Worm (Caenorhabditis elegans) whole organism, L1 larva: ENCODE data around the gene str-28.

Source experiments
- egl-27 ChIP-seq, 2 experiments: fragments of 150-350 bp in 1 of 2; sonication (generic microtip); optimal IDR thresholded peaks; 3 replicates each; lab custom pipeline; 2017 to 2018; ENCODE audit warnings: missing biosample characterization in 2 of 2, missing genetic modification characterization in 2 of 2, missing genetic modification reagents in 2 of 2
- ets-5 ChIP-seq: fragments of 200-800 bp; sonication (Bioruptor generic); IDR thresholded peaks from 2 replicates; pipeline ENCODE4 v1.3.6; 2022; ENCODE audit warnings: missing genetic modification characterization, missing compliant biosample characterization
- nhr-237 ChIP-seq: fragments of 150-350 bp; optimal IDR thresholded peaks from 2 replicates; lab custom pipeline; 2014; ENCODE audit warnings: missing biosample characterization, missing genetic modification characterization
- nhr-28 ChIP-seq: fragments of 150-350 bp; optimal IDR thresholded peaks from 2 replicates; lab custom pipeline; 2014; ENCODE audit warnings: missing biosample characterization, missing genetic modification characterization
- snpc-4 ChIP-seq: fragments of 150-350 bp; optimal IDR thresholded peaks from 2 replicates; lab custom pipeline; 2014; ENCODE audit warnings: missing biosample characterization, missing genetic modification characterization
- ztf-4 ChIP-seq: fragments of 150-350 bp; optimal IDR thresholded peaks from 2 replicates; lab custom pipeline; 2014; ENCODE audit warnings: missing biosample characterization, missing genetic modification characterization

ce11 chrV:7465509-7465908 lies 7.2 kb downstream of the str-28 start, which contains the start of gene F25E5.1:
- TF ChIP-seq egl-27 (tag; optimal IDR thresholded peaks at IDR 0.05; lab: Kevin White, UChicago) (no peak), ztf-4 (tag; lab: Kevin White, UChicago) (no peak), snpc-4 (tag; lab: Kevin White, UChicago) (peak; percentile 47), nhr-28 (tag; lab: Kevin White, UChicago) (no peak), ets-5 (GFP tag; lab: Robert Waterston, UW) (no peak), nhr-237 (tag; lab: Kevin White, UChicago) (no peak)
